Worm (Caenorhabditis elegans) whole organism, mixed stage, embryonic: Measurements from ENCODE around the gene sre-2.

Experiments used
- M03D4.4 ChIP-seq: sonication (generic microtip); optimal IDR thresholded peaks from 2 replicates; lab custom pipeline; 2017; ENCODE audit warnings: mild to moderate bottlenecking, missing genetic modification characterization, missing compliant biosample characterization
- bed-3 ChIP-seq: fragments of 200-800 bp; sonication (Bioruptor generic); optimal IDR thresholded peaks from 3 replicates; lab custom pipeline; 2018; ENCODE audit warnings: mild to moderate bottlenecking, missing genetic modification characterization, moderate library complexity, missing compliant biosample characterization
- blmp-1 ChIP-seq: fragments of 150-350 bp; optimal IDR thresholded peaks from 2 replicates; lab custom pipeline; 2014; ENCODE audit warnings: missing biosample characterization, missing genetic modification characterization
- ceh-39 ChIP-seq: fragments of 150-350 bp; optimal IDR thresholded peaks from 2 replicates; lab custom pipeline; 2014; ENCODE audit warnings: missing biosample characterization, missing genetic modification characterization
- ceh-43 ChIP-seq: fragments of 200-800 bp; sonication (Bioruptor generic); optimal IDR thresholded peaks from 2 replicates; lab custom pipeline; 2018; ENCODE audit warnings: mild to moderate bottlenecking, missing genetic modification characterization, moderate library complexity, missing compliant biosample characterization
- ceh-83 ChIP-seq: fragments of 200-800 bp; sonication (Bioruptor generic); optimal IDR thresholded peaks from 2 replicates; lab custom pipeline; 2018; ENCODE audit warnings: mild to moderate bottlenecking, missing genetic modification characterization, missing compliant biosample characterization
- ces-1 ChIP-seq: fragments of 150-350 bp; optimal IDR thresholded peaks from 2 replicates; lab custom pipeline; 2014; ENCODE audit warnings: missing biosample characterization, missing genetic modification reagents, missing genetic modification characterization
- cnd-1 ChIP-seq: fragments of 200-800 bp; sonication (Bioruptor generic); optimal IDR thresholded peaks from 2 replicates; lab custom pipeline; 2018; ENCODE audit warnings: mild to moderate bottlenecking, missing genetic modification characterization, missing compliant biosample characterization
- drap-1 ChIP-seq: fragments of 200-800 bp; sonication (Bioruptor generic); optimal IDR thresholded peaks from 3 replicates; lab custom pipeline; 2018; ENCODE audit warnings: mild to moderate bottlenecking, missing genetic modification characterization, missing compliant biosample characterization
- elt-1 ChIP-seq: sonication (generic microtip); optimal IDR thresholded peaks from 2 replicates; lab custom pipeline; 2017; ENCODE audit warnings: missing genetic modification characterization, mild to moderate bottlenecking, missing compliant biosample characterization, antibody characterized with exemption, moderate library complexity, borderline replicate concordance; ENCODE audit not compliant: insufficient read depth
- elt-3 ChIP-seq: fragments of 150-350 bp; optimal IDR thresholded peaks from 2 replicates; lab custom pipeline; 2014; ENCODE audit warnings: missing biosample characterization, missing genetic modification characterization
- flh-1 ChIP-seq: fragments of 200-800 bp; sonication (Bioruptor generic); optimal IDR thresholded peaks from 2 replicates; lab custom pipeline; 2018; ENCODE audit warnings: mild to moderate bottlenecking, missing genetic modification characterization, moderate library complexity, missing compliant biosample characterization
- ham-2 ChIP-seq: fragments of 200-800 bp; sonication (Bioruptor generic); optimal IDR thresholded peaks from 2 replicates; lab custom pipeline; 2018; ENCODE audit warnings: mild to moderate bottlenecking, missing genetic modification characterization, missing compliant biosample characterization
- hlh-1 ChIP-seq: fragments of 150-350 bp; optimal IDR thresholded peaks from 2 replicates; lab custom pipeline; 2014; ENCODE audit warnings: missing biosample characterization, missing genetic modification reagents, missing genetic modification characterization
- lin-13 ChIP-seq: fragments of 150-350 bp; optimal IDR thresholded peaks from 2 replicates; lab custom pipeline; 2014; ENCODE audit warnings: missing biosample characterization, missing genetic modification characterization
- lin-32 ChIP-seq: fragments of 200-800 bp; sonication (Bioruptor generic); optimal IDR thresholded peaks from 2 replicates; lab custom pipeline; 2018; ENCODE audit warnings: mild to moderate bottlenecking, missing genetic modification characterization, missing compliant biosample characterization
- lsy-2 ChIP-seq: fragments of 150-350 bp; optimal IDR thresholded peaks from 2 replicates; lab custom pipeline; 2014; ENCODE audit warnings: missing biosample characterization, missing genetic modification characterization
- mab-5 ChIP-seq: fragments of 150-350 bp; optimal IDR thresholded peaks from 2 replicates; lab custom pipeline; 2014; ENCODE audit warnings: missing biosample characterization, missing genetic modification characterization
- mep-1 ChIP-seq: fragments of 150-350 bp; optimal IDR thresholded peaks from 2 replicates; lab custom pipeline; 2017; ENCODE audit warnings: missing biosample characterization, missing genetic modification reagents, missing genetic modification characterization, inconsistent platforms
- mls-2 ChIP-seq: sonication (generic microtip); optimal IDR thresholded peaks from 2 replicates; lab custom pipeline; 2016; ENCODE audit warnings: mild to moderate bottlenecking, missing genetic modification characterization, moderate library complexity, missing compliant biosample characterization
- nhr-12 ChIP-seq: fragments of 150-350 bp; optimal IDR thresholded peaks from 2 replicates; lab custom pipeline; 2014; ENCODE audit warnings: missing biosample characterization, missing genetic modification characterization
- nhr-2 ChIP-seq: fragments of 150-350 bp; optimal IDR thresholded peaks from 2 replicates; lab custom pipeline; 2014; ENCODE audit warnings: missing biosample characterization, missing genetic modification characterization
- nhr-237 ChIP-seq: fragments of 150-350 bp; optimal IDR thresholded peaks from 2 replicates; lab custom pipeline; 2014; ENCODE audit warnings: missing biosample characterization, missing genetic modification characterization
- nhr-28 ChIP-seq: fragments of 150-350 bp; optimal IDR thresholded peaks from 2 replicates; lab custom pipeline; 2014; ENCODE audit warnings: missing biosample characterization, missing genetic modification characterization
- nhr-76 ChIP-seq: sonication (generic microtip); optimal IDR thresholded peaks from 2 replicates; lab custom pipeline; 2017; ENCODE audit warnings: missing biosample characterization, missing genetic modification characterization
- pha-4 ChIP-seq: fragments of 150-350 bp; optimal IDR thresholded peaks from 2 replicates; lab custom pipeline; 2018; ENCODE audit warnings: missing biosample characterization, missing genetic modification reagents, missing genetic modification characterization
- sem-2 ChIP-seq: fragments of 200-800 bp; sonication (Bioruptor generic); optimal IDR thresholded peaks from 2 replicates; lab custom pipeline; 2018; ENCODE audit warnings: mild to moderate bottlenecking, missing genetic modification characterization, missing compliant biosample characterization
- snpc-4 ChIP-seq: fragments of 150-350 bp; optimal IDR thresholded peaks from 2 replicates; lab custom pipeline; 2014; ENCODE audit warnings: missing biosample characterization, missing genetic modification characterization
- sptf-1 ChIP-seq: sonication (generic microtip); optimal IDR thresholded peaks from 2 replicates; lab custom pipeline; 2017; ENCODE audit warnings: mild to moderate bottlenecking, missing genetic modification characterization, moderate library complexity, missing compliant biosample characterization
- tbx-8 ChIP-seq: fragments of 200-800 bp; sonication (Bioruptor generic); optimal IDR thresholded peaks from 2 replicates; lab custom pipeline; 2018; ENCODE audit warnings: mild to moderate bottlenecking, missing genetic modification characterization, moderate library complexity, missing compliant biosample characterization
- unc-120 ChIP-seq: sonication (generic microtip); optimal IDR thresholded peaks from 2 replicates; lab custom pipeline; 2017; ENCODE audit warnings: missing genetic modification characterization, missing compliant biosample characterization; ENCODE audit not compliant: poor library complexity, severe bottlenecking
- unc-39 ChIP-seq: fragments of 150-350 bp; optimal IDR thresholded peaks from 2 replicates; lab custom pipeline; 2014; ENCODE audit warnings: missing biosample characterization, missing genetic modification characterization
- unc-62 ChIP-seq: fragments of 150-350 bp; optimal IDR thresholded peaks from 2 replicates; lab custom pipeline; 2014; ENCODE audit warnings: missing biosample characterization, missing genetic modification reagents, missing genetic modification characterization
- zip-8 ChIP-seq: fragments of 150-350 bp; optimal IDR thresholded peaks from 2 replicates; lab custom pipeline; 2014; ENCODE audit warnings: missing biosample characterization, missing genetic modification characterization
- ztf-11 ChIP-seq: fragments of 150-350 bp; optimal IDR thresholded peaks from 2 replicates; lab custom pipeline; 2014; ENCODE audit warnings: missing biosample characterization, missing genetic modification characterization

The sre-2 gene

DNA sequence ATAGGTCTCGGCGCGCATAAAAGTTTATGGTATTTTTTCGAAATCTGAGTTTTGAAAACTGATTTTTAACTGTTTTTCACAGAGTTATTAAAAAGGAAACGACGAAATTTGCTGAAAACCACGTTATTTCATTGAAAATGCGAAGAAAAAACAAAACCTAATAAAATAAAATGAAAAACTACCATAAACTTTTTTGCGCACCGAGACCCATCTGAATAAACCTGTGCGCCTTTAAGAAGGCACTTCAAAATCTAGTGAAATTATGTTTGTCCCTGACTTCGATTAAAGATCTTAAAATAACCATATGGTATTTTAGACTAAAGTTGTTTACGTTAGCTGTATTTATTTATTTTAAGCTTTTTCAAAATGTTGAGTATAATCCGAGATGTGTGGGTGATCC, 25.9 kb upstream of the sre-2 start:
- TF ChIP-seq mep-1 (tag; lab: Kevin White, UChicago) (no peak), ceh-83 (GFP tag; lab: Kevin White, UChicago) (no peak), blmp-1 (tag; lab: Kevin White, UChicago) (no peak), lin-32 (GFP tag; lab: Kevin White, UChicago) (no peak), nhr-237 (no peak), nhr-28 (no peak), snpc-4 (tag; lab: Kevin White, UChicago) (no peak), bed-3 (GFP tag; lab: Kevin White, UChicago) (no peak), ces-1 (GFP tag; lab: Kevin White, UChicago) (no peak), unc-120 (tag; lab: Kevin White, UChicago) (no peak), drap-1 (no peak), pha-4 (no peak), ceh-39 (tag; lab: Kevin White, UChicago) (no peak), cnd-1 (no peak), tbx-8 (GFP tag; lab: Kevin White, UChicago) (no peak), nhr-2 (tag; lab: Kevin White, UChicago) (no peak), unc-39 (tag; lab: Kevin White, UChicago) (no peak), ztf-11 (no peak)

DNA sequence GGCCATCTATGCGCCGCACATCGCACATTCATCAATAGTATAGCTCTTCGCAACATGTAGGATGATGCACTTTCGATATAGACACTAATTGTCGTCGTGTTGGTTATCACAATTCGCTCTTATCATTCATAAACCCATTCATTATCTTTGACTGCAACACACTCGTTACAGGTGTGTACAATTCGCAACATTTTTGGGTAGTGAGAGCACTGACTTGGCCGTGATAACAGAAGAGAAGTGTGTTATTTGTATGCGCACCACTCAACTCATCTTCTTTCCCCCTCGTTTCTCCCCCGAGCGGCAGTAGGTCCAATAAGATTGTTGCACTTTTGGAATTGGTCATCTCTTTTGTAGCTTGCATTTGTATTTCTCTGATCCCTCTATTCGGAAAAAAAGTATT, 25.3 kb upstream of the sre-2 start:
- TF ChIP-seq nhr-2 (tag; lab: Kevin White, UChicago), result peak; percentile 67
- no peak for TF ChIP-seq cnd-1

DNA sequence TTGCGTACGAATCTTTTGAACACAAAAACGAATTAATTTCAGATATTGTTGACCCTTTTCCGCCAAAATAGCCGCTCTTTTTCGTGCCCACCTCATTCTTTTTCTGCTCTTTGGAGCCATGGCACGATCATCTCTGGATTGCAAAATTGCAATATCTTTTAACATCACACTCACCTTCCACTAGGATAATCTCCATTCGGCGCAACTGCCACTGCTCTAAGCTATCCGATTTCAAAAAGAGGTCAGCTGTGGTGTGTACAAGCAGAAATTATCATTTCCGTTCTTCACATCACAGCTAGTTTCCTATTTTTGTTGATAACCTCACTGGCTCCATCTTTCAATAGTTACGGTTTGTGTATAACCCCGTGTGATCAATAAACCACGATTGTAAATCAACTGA, 24.7 kb upstream of the sre-2 start:
- TF ChIP-seq unc-120 (tag; lab: Kevin White, UChicago) (peak; percentile 22), lsy-2 (tag; lab: Kevin White, UChicago) (no peak), cnd-1 (no peak), hlh-1 (tag; lab: Kevin White, UChicago) (peak; percentile 90), ceh-43 (GFP tag; lab: Kevin White, UChicago) (no peak), mep-1 (tag; lab: Kevin White, UChicago) (no peak), lin-13 (tag; lab: Kevin White, UChicago) (no peak)

DNA sequence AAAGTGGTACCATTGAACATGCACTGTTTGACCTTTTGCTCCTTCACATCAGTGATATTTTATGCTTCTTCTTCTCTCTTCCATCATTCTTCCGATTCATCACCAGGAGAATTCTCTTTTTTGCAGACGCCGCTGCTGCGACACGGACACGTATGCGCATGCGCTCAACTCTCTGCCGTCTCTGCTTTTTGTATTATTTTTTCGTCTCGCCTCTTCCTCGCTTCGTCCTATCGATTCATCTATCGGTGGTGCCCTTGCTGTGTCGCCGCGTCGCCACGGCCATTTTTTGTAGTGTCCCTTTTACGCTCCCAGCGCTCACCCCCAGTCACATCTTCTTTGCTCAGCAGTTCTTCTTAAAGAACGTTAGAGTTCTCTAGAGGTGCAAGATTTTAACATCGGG, 24.2 kb upstream of the sre-2 start:
- TF ChIP-seq lsy-2 (tag; lab: Kevin White, UChicago), result no peak
- no peak for TF ChIP-seq flh-1
- no peak for TF ChIP-seq ceh-83 (GFP tag; lab: Kevin White, UChicago)
- TF ChIP-seq lin-32 (GFP tag; lab: Kevin White, UChicago), result no peak
- no peak for TF ChIP-seq nhr-28
- no peak for TF ChIP-seq bed-3 (GFP tag; lab: Kevin White, UChicago)

DNA sequence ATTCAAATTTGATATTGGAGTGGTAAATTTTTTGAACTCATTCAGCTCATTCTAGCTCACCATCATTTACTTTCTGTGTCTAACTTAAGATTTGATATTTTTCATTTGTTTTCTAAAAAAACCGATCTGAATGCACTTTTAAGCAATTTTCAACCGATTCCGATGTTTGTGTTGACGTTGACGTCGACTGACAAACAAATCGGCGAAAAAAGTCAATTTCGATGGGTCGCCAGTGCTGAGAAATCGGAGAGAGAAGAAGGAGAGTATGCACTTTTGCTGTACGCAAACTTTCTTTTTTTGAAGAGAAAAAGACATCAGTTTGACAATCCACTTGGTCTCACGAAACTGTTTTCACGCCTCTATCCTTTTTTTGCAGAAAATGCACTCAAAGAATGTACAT, 23.5 kb upstream of the sre-2 start:
- TF ChIP-seq ceh-39 (tag; lab: Kevin White, UChicago) (no peak), lsy-2 (tag; lab: Kevin White, UChicago) (no peak), unc-62 (GFP tag; lab: Kevin White, UChicago) (no peak), flh-1 (no peak), ceh-83 (GFP tag; lab: Kevin White, UChicago) (no peak)

DNA sequence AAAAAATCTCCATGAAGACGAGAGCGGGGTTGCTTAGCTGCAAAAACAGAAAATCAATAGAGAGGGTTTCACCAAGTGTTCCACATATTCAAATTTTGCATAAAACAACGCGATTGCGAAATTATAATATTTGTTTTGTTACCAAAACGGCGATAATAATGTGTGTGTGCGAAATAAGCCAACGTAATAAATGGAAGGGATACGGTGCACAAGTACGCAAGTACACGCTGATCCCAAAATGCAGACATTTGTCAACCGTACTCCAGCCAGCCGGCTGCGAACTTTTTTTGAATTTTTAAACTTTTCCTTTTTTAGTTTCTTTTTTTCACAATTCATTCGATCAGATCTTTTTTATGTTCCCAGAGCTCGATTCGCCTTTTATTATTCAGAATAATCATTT, 22.9 kb upstream of the sre-2 start, which contains the start of gene ire-1:
ire-1 (minus strand) TSS at position 44 of the 400 bp plus-strand sequence.
- TF ChIP-seq lin-13 (tag; lab: Kevin White, UChicago), result peak; percentile 7
- TF ChIP-seq nhr-28, result no peak
- TF ChIP-seq sptf-1 (tag; lab: Kevin White, UChicago), result no peak
- TF ChIP-seq pha-4, result peak; percentile 67
- TF ChIP-seq nhr-76 (tag; lab: Kevin White, UChicago), result no peak
- no peak for TF ChIP-seq sem-2 (GFP tag; lab: Kevin White, UChicago)
- no peak for TF ChIP-seq cnd-1
- TF ChIP-seq mab-5 (tag; lab: Kevin White, UChicago), result no peak
- TF ChIP-seq nhr-237, result peak; percentile 47
- TF ChIP-seq elt-3 (tag; lab: Kevin White, UChicago), result no peak
- no peak for TF ChIP-seq zip-8
- no peak for TF ChIP-seq elt-1
- TF ChIP-seq ztf-11, result no peak
- TF ChIP-seq M03D4.4 (tag; lab: Kevin White, UChicago), result no peak
- no peak for TF ChIP-seq lin-32 (GFP tag; lab: Kevin White, UChicago)
- TF ChIP-seq unc-62 (GFP tag; lab: Kevin White, UChicago), result no peak
- no peak for TF ChIP-seq nhr-2 (tag; lab: Kevin White, UChicago)
- peak; percentile 99 for TF ChIP-seq lsy-2 (tag; lab: Kevin White, UChicago)
- no peak for TF ChIP-seq ham-2 (GFP tag; lab: Kevin White, UChicago)
- no peak for TF ChIP-seq tbx-8 (GFP tag; lab: Kevin White, UChicago)
- no peak for TF ChIP-seq unc-39 (tag; lab: Kevin White, UChicago)
- no peak for TF ChIP-seq nhr-12 (tag; lab: Kevin White, UChicago)
- peak; percentile 62 for TF ChIP-seq mep-1 (tag; lab: Kevin White, UChicago)
- TF ChIP-seq ceh-83 (GFP tag; lab: Kevin White, UChicago), result no peak
- no peak for TF ChIP-seq blmp-1 (tag; lab: Kevin White, UChicago)
- no peak for TF ChIP-seq snpc-4 (tag; lab: Kevin White, UChicago)
- TF ChIP-seq bed-3 (GFP tag; lab: Kevin White, UChicago), result no peak
- TF ChIP-seq ceh-43 (GFP tag; lab: Kevin White, UChicago), result no peak
- TF ChIP-seq drap-1, result no peak
- no peak for TF ChIP-seq ceh-39 (tag; lab: Kevin White, UChicago)
- TF ChIP-seq ces-1 (GFP tag; lab: Kevin White, UChicago), result no peak
- TF ChIP-seq unc-120 (tag; lab: Kevin White, UChicago), result peak; percentile 3
- no peak for TF ChIP-seq flh-1
- no peak for TF ChIP-seq mls-2 (tag; lab: Kevin White, UChicago)
- peak; percentile 10 for TF ChIP-seq hlh-1 (tag; lab: Kevin White, UChicago)
